Fruit fly (Drosophila melanogaster): Measurements from ENCODE around the gene CG14712.

Gene CG14712

DNA sequence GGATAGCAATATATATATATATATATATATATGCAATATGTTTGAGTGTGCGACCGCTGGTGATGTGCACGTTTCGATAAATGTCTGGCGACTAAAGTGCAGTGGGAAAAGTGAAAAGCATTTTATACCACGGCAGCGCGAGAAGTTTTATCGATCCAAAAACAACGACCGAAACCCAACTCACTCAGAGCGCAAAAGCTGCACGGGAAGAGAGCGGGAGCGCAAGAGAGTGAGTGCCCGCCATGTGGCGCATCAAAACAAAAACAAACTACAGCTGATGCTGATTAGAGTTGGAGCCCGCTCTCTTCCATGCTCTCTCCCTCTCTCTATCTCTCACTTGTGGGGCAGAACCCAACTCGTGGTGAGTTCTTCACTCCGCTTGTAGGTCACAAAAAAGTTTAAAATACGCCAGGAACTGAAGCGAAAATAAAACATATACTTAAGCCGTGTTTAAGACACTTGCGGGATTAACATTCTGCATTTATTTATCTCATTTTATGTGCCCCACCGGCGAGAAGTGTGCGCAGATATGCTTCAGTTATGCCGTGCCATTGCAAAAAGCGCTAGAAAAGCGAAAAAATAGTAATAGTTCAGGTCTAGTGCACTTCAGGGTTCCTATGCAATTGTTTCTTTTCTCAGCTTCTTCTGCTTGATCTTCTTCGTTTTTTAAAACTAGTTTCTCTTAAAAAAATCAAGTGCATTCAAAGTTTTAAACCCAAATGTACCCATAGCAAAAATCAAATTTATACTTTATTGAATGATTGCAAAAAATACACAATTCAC lies 23.7 kb upstream of the CG14712 start (continued):
- TF ChIP-seq Med (GFP tag): peak; percentile 60

DNA sequence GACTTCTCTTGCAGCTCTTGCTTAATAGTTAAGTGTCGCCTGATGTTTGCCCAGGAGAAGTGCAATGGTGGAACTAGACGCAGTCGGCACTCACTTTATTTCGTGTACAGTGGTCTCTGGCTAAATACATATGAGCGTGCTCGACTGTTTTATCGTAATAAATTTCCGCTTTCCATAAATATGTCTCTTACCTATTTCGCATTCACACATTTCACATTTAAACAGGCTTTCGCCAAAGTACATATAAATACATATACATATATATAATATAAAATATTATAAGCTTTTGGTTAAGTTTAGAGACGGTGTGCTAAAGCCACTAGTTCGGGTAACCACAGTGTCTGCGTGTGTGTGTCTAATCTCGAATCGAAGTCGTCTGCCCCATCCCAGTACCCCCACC lies 21.9 kb upstream of the CG14712 start:
- TF ChIP-seq Eip74EF (GFP tag; optimal IDR thresholded peaks at IDR 0.05) (no peak), grau (tag; optimal IDR thresholded peaks at IDR 0.05) (peak; percentile 73), gem (tag; optimal IDR thresholded peaks at IDR 0.05) (peak; percentile 24), CG33213 (GFP tag; optimal IDR thresholded peaks at IDR 0.05) (no peak), Trl (optimal IDR thresholded peaks at IDR 0.05) (peak in 1 of 2 experiments; percentile 8), Trl (GFP tag; optimal IDR thresholded peaks at IDR 0.05) (no peak), CG2712 (tag; optimal IDR thresholded peaks at IDR 0.05) (peak; percentile 26), chif (GFP tag; optimal IDR thresholded peaks at IDR 0.05) (no peak), CG18262 (tag; optimal IDR thresholded peaks at IDR 0.05) (peak; percentile 13), Ssrp (tag; optimal IDR thresholded peaks at IDR 0.05) (peak; percentile 11), Dip2 (GFP tag; IDR thresholded peaks at IDR 0.05) (no peak), bsh (GFP tag; optimal IDR thresholded peaks at IDR 0.05) (peak in 1 of 2 experiments; percentile 20)

DNA sequence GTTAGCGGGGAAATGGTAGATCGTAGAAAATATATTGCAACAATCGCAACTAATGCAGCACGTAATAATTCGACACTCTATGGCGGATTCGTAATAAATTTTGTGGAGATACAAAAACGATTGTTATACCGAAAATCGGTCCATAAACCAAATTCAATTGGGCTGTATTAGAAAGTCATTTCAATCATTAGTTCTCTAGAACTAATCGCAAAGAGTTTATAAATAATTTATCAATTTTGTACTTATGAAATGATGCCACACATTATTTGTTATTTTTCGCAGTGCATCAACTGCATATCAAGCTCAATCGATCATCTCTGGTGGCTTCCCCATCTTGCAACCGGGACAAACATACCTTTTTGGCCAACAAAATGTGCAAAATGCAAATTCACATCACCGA lies 16.1 kb upstream of the CG14712 start:
- no peak for TF ChIP-seq NC2β (GFP tag; optimal IDR thresholded peaks at IDR 0.05)
- TF ChIP-seq CG16813 (GFP tag; IDR thresholded peaks at IDR 0.05; ENCODE audit: partially characterized antibody): no peak
- no peak for TF ChIP-seq slou (GFP tag; optimal IDR thresholded peaks at IDR 0.05)
- TF ChIP-seq shn (GFP tag; optimal IDR thresholded peaks at IDR 0.05): no peak
- TF ChIP-seq ftz-f1 (GFP tag; optimal IDR thresholded peaks at IDR 0.05): no peak
- TF ChIP-seq fd64A (GFP tag; optimal IDR thresholded peaks at IDR 0.05): no peak
- no peak for TF ChIP-seq sens (GFP tag)
- no peak for TF ChIP-seq cato (GFP tag; optimal IDR thresholded peaks at IDR 0.05; ENCODE audit: borderline replicate concordance)
- TF ChIP-seq CG5180 (GFP tag; optimal IDR thresholded peaks at IDR 0.05): no peak
- TF ChIP-seq ranshi (GFP tag; IDR thresholded peaks at IDR 0.05): no peak
- TF ChIP-seq Dip3 (GFP tag; optimal IDR thresholded peaks at IDR 0.05): no peak

DNA sequence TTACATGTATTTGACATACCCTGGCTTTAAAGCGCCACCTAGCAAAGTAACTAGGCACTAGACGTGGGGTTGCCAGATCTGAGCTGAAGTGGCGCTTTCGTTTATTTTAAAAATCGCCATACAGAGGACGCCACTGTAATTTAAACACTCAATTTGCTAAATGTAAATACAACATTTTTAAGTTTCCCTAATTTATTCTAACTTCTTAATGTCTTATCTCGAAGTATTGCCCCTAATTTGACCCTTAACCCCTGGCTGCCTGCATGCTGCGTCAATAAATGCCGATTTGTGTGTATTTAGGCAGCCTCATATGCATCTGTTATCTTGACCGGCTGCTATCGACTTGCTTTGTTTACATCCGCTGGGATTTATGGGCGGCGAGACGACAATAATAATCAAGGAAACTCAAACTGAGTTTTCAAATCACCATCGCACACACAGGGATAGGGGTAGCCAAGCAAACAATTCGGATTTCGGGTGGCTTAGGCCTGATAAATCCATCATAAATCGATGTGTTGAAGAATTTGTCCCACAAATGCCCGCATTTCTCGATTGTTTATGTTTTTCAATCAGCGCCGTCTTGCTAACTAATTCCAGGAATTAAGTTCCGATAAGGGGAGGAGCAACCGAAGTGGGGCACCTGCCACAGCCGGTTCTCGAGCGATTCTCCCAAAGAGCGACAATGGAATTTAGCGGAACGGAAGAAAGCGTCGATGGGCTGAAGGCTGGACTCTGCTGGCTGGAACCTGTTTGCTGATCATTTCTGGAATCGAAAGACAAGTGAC lies 15.1 kb upstream of the CG14712 start:
- TF ChIP-seq kay (GFP tag; optimal IDR thresholded peaks at IDR 0.05) (no peak), zfh1 (GFP tag; IDR thresholded peaks at IDR 0.05) (peak; percentile 70; the same call in 2 of the 3 replicates), CG17829 (tag; optimal IDR thresholded peaks at IDR 0.05) (peak; percentile 78), CG18599 (GFP tag; optimal IDR thresholded peaks at IDR 0.05) (no peak), phol (tag; optimal IDR thresholded peaks at IDR 0.05) (peak; percentile 61), CG3838 (GFP tag; optimal IDR thresholded peaks at IDR 0.05) (no peak), tin (GFP tag; optimal IDR thresholded peaks at IDR 0.05) (peak; percentile 66), h (optimal IDR thresholded peaks at IDR 0.05) (no peak), Eip74EF (GFP tag; optimal IDR thresholded peaks at IDR 0.05) (peak in 1 of 2 experiments; percentile 51), Sin3A (optimal IDR thresholded peaks at IDR 0.05) (no peak), bowl (GFP tag; IDR thresholded peaks at IDR 0.05) (no peak), Max (GFP tag; optimal IDR thresholded peaks at IDR 0.05) (peak; percentile 5), usp (GFP tag; optimal IDR thresholded peaks at IDR 0.05) (no peak), CG8765 (GFP tag; IDR thresholded peaks at IDR 0.05) (no peak), CG10274 (GFP tag; optimal IDR thresholded peaks at IDR 0.05) (no peak), YL-1 (GFP tag; optimal IDR thresholded peaks at IDR 0.05) (peak; percentile 16), CG16779 (GFP tag; IDR thresholded peaks at IDR 0.05) (peak; percentile 13; the same call in 1 of the 2 replicates), Ravus (GFP tag; IDR thresholded peaks at IDR 0.05) (no peak; the same call in 1 of the 2 replicates), eve (GFP tag; optimal IDR thresholded peaks at IDR 0.05) (peak in 1 of 2 experiments; percentile 18), tna (GFP tag; IDR thresholded peaks at IDR 0.05; ENCODE audit: partially characterized antibody) (no peak), CG1832 (GFP tag; optimal IDR thresholded peaks at IDR 0.05) (no peak), Bteb2 (GFP tag; optimal IDR thresholded peaks at IDR 0.05) (peak; percentile 22)

All from whole organism, embryonic.